Fruit fly (Drosophila melanogaster) whole organism, embryonic: Measurements from ENCODE around the gene shams.

ENCODE experiments used
- Asciz ChIP-seq: fragments of 200-800 bp; sonication (Bioruptor generic); optimal IDR thresholded peaks from 2 replicates; lab custom pipeline; 2017; ENCODE audit warnings: missing biosample characterization, mild to moderate bottlenecking, missing genetic modification characterization, missing genetic modification reagents
- Atf-2 ChIP-seq: fragments of 200-800 bp; sonication (Bioruptor generic); optimal IDR thresholded peaks from 2 replicates; lab custom pipeline; 2016; ENCODE audit warnings: missing biosample characterization, missing genetic modification characterization
- CG10147 ChIP-seq: fragments of 200-800 bp; sonication (Bioruptor generic); optimal IDR thresholded peaks from 2 replicates; lab custom pipeline; 2019; ENCODE audit warnings: missing biosample characterization, mild to moderate bottlenecking, missing genetic modification characterization, moderate library complexity
- CG12659 ChIP-seq: fragments of 200-800 bp; sonication (Bioruptor generic); optimal IDR thresholded peaks from 3 replicates; lab custom pipeline; 2017; ENCODE audit warnings: mild to moderate bottlenecking, missing biosample characterization, missing genetic modification reagents, missing genetic modification characterization
- CG12744 ChIP-seq: fragments of 200-800 bp; sonication (Bioruptor generic); optimal IDR thresholded peaks from 2 replicates; lab custom pipeline; 2016; ENCODE audit warnings: missing biosample characterization, missing genetic modification characterization
- CG13296 ChIP-seq: fragments of 200-800 bp; sonication (Bioruptor generic); optimal IDR thresholded peaks from 3 replicates; lab custom pipeline; 2018; ENCODE audit warnings: missing biosample characterization, mild to moderate bottlenecking, missing genetic modification characterization
- CG13894 ChIP-seq: fragments of 200-800 bp; sonication (Bioruptor generic); optimal IDR thresholded peaks from 3 replicates; lab custom pipeline; 2018; ENCODE audit warnings: missing biosample characterization, mild to moderate bottlenecking, missing genetic modification characterization, moderate library complexity
- CG15479 ChIP-seq: fragments of 200-800 bp; sonication (Bioruptor generic); optimal IDR thresholded peaks from 3 replicates; lab custom pipeline; 2019; ENCODE audit warnings: missing biosample characterization, mild to moderate bottlenecking, missing genetic modification characterization, moderate library complexity
- CG18262 ChIP-seq: fragments of 200-800 bp; optimal IDR thresholded peaks from 3 replicates; lab custom pipeline; 2019; ENCODE audit warnings: missing biosample characterization, mild to moderate bottlenecking, missing genetic modification characterization, moderate library complexity
- CG2116 ChIP-seq: fragments of 200-800 bp; sonication (Bioruptor generic); optimal IDR thresholded peaks from 3 replicates; lab custom pipeline; 2018; ENCODE audit warnings: missing biosample characterization, mild to moderate bottlenecking, missing genetic modification characterization
- CG6765 ChIP-seq: fragments of 200-800 bp; sonication (Bioruptor generic); optimal IDR thresholded peaks from 3 replicates; lab custom pipeline; 2017; ENCODE audit warnings: missing biosample characterization, mild to moderate bottlenecking, missing genetic modification characterization
- CG7271 ChIP-seq: fragments of 200-800 bp; sonication (Bioruptor generic); optimal IDR thresholded peaks from 2 replicates; lab custom pipeline; 2018; ENCODE audit warnings: missing biosample characterization, mild to moderate bottlenecking, missing genetic modification characterization, moderate library complexity
- CG8388 ChIP-seq: fragments of 200-800 bp; sonication (Bioruptor generic); optimal IDR thresholded peaks from 2 replicates; lab custom pipeline; 2019; ENCODE audit warnings: missing biosample characterization, mild to moderate bottlenecking, missing genetic modification characterization, moderate library complexity
- CG9817 ChIP-seq: fragments of 200-800 bp; sonication (Bioruptor generic); optimal IDR thresholded peaks from 2 replicates; lab custom pipeline; 2018; ENCODE audit warnings: missing biosample characterization, mild to moderate bottlenecking, missing genetic modification characterization, moderate library complexity
- CHES-1-like ChIP-seq: fragments of 200-800 bp; sonication (Bioruptor generic); optimal IDR thresholded peaks from 2 replicates; lab custom pipeline; 2016; ENCODE audit warnings: missing biosample characterization, missing genetic modification characterization
- Dfd ChIP-seq, 2 experiments: fragments of >200 bp; optimal IDR thresholded peaks; 2 replicates each; lab custom pipeline; 2017; ENCODE audit warnings: missing biosample characterization in 2 of 2, missing genetic modification characterization in 2 of 2
- Dip3 ChIP-seq: fragments of 200-800 bp; sonication (Bioruptor generic); optimal IDR thresholded peaks from 3 replicates; lab custom pipeline; 2016; ENCODE audit warnings: missing biosample characterization, missing genetic modification characterization
- Dp ChIP-seq: fragments of 200-800 bp; sonication (Bioruptor generic); optimal IDR thresholded peaks from 2 replicates; lab custom pipeline; 2018; ENCODE audit warnings: missing biosample characterization, mild to moderate bottlenecking, missing genetic modification characterization, moderate library complexity
- ERR ChIP-seq: fragments of 200-800 bp; sonication (Bioruptor generic); optimal IDR thresholded peaks from 2 replicates; lab custom pipeline; 2016; ENCODE audit warnings: missing biosample characterization, missing genetic modification characterization
- Fer2 ChIP-seq: fragments of 200-800 bp; sonication (Bioruptor generic); optimal IDR thresholded peaks from 2 replicates; lab custom pipeline; 2018; ENCODE audit warnings: missing biosample characterization, mild to moderate bottlenecking, missing genetic modification characterization, moderate library complexity
- HLH3B ChIP-seq: fragments of 200-800 bp; sonication (Bioruptor generic); IDR thresholded peaks from 2 replicates; pipeline ENCODE4 v1.3.6; 2022; ENCODE audit warnings: missing biosample characterization, missing genetic modification characterization
- HLHmδ ChIP-seq: fragments of 200-800 bp; sonication (Bioruptor generic); optimal IDR thresholded peaks from 2 replicates; lab custom pipeline; 2018; ENCODE audit warnings: missing biosample characterization, mild to moderate bottlenecking, missing genetic modification characterization, moderate library complexity
- HmgD ChIP-seq: fragments of 200-800 bp; sonication (Bioruptor generic); optimal IDR thresholded peaks from 3 replicates; lab custom pipeline; 2016; ENCODE audit warnings: missing biosample characterization, missing genetic modification characterization
- HmgZ ChIP-seq: fragments of 200-800 bp; sonication (Bioruptor generic); optimal IDR thresholded peaks from 2 replicates; lab custom pipeline; 2018; ENCODE audit warnings: missing biosample characterization, mild to moderate bottlenecking, missing genetic modification characterization
- Lim3 ChIP-seq: fragments of 200-800 bp; sonication (Bioruptor generic); IDR thresholded peaks from 2 replicates; pipeline ENCODE4 v1.3.6; 2022; ENCODE audit warnings: missing biosample characterization, missing genetic modification characterization
- NfI ChIP-seq: fragments of 200-800 bp; sonication (Bioruptor generic); optimal IDR thresholded peaks from 3 replicates; lab custom pipeline; 2018; ENCODE audit warnings: missing biosample characterization, mild to moderate bottlenecking, missing genetic modification characterization, moderate library complexity
- Ravus ChIP-seq: fragments of 200-800 bp; sonication (Bioruptor generic); IDR thresholded peaks from 2 replicates; pipeline ENCODE4 v1.3.6; 2022; ENCODE audit warnings: missing biosample characterization, missing genetic modification characterization
- Side ChIP-seq: fragments of 200-800 bp; sonication (Bioruptor generic); optimal IDR thresholded peaks from 2 replicates; lab custom pipeline; 2016; ENCODE audit warnings: missing biosample characterization, missing genetic modification characterization
- Sry-δ ChIP-seq: fragments of 200-800 bp; sonication (Bioruptor generic); optimal IDR thresholded peaks from 2 replicates; lab custom pipeline; 2016; ENCODE audit warnings: missing biosample characterization, missing genetic modification characterization
- abd-A ChIP-seq: fragments of 200-800 bp; sonication (Bioruptor generic); optimal IDR thresholded peaks from 3 replicates; lab custom pipeline; 2019; ENCODE audit warnings: missing biosample characterization, mild to moderate bottlenecking, missing genetic modification characterization, moderate library complexity
- cwo ChIP-seq: fragments of 200-800 bp; sonication (Bioruptor generic); optimal IDR thresholded peaks from 3 replicates; lab custom pipeline; 2017; ENCODE audit warnings: missing biosample characterization, missing genetic modification characterization, mild to moderate bottlenecking, moderate library complexity, missing genetic modification reagents
- eve ChIP-seq, 2 experiments: fragments of >200 bp; optimal IDR thresholded peaks; 2 replicates each; lab custom pipeline; 2017; ENCODE audit warnings: missing biosample characterization in 2 of 2, missing genetic modification characterization in 2 of 2
- fd96Cb ChIP-seq: fragments of 200-800 bp; sonication (Bioruptor generic); optimal IDR thresholded peaks from 2 replicates; lab custom pipeline; 2018; ENCODE audit warnings: missing biosample characterization, mild to moderate bottlenecking, missing genetic modification characterization, moderate library complexity
- gcm ChIP-seq: fragments of 200-800 bp; sonication (Bioruptor generic); optimal IDR thresholded peaks from 2 replicates; lab custom pipeline; 2019; ENCODE audit warnings: missing biosample characterization, mild to moderate bottlenecking, missing genetic modification characterization, moderate library complexity
- gcm2 ChIP-seq: fragments of 200-800 bp; sonication (Bioruptor generic); optimal IDR thresholded peaks from 2 replicates; lab custom pipeline; 2016; ENCODE audit warnings: missing biosample characterization, missing genetic modification characterization
- insv ChIP-seq, 2 experiments: fragments of 200-800 bp; sonication (Bioruptor generic); optimal IDR thresholded peaks; 3 replicates each; lab custom pipeline; 2016 to 2018; ENCODE audit warnings: missing biosample characterization in 2 of 2, missing genetic modification characterization in 2 of 2
- jumu ChIP-seq: fragments of 200-800 bp; sonication (Bioruptor generic); optimal IDR thresholded peaks from 3 replicates; lab custom pipeline; 2016; ENCODE audit warnings: missing biosample characterization, missing genetic modification characterization
- nau ChIP-seq: fragments of 200-800 bp; sonication (Bioruptor generic); optimal IDR thresholded peaks from 3 replicates; lab custom pipeline; 2017; ENCODE audit warnings: missing biosample characterization, mild to moderate bottlenecking, missing genetic modification characterization, missing genetic modification reagents
- nom ChIP-seq: fragments of 200-800 bp; sonication (Bioruptor generic); optimal IDR thresholded peaks from 2 replicates; lab custom pipeline; 2017; ENCODE audit warnings: missing biosample characterization, missing genetic modification characterization, mild to moderate bottlenecking, moderate library complexity, missing genetic modification reagents
- odd ChIP-seq: fragments of 200-800 bp; sonication (Bioruptor generic); optimal IDR thresholded peaks from 2 replicates; lab custom pipeline; 2017; ENCODE audit warnings: missing biosample characterization, mild to moderate bottlenecking, missing genetic modification characterization
- otp ChIP-seq: fragments of 200-800 bp; sonication (Bioruptor generic); IDR thresholded peaks from 3 replicates; pipeline ENCODE4, ENCODE4 v1.3.6; 2022; ENCODE audit warnings: missing biosample characterization, missing genetic modification characterization
- p53 ChIP-seq: fragments of 200-800 bp; sonication (Bioruptor generic); optimal IDR thresholded peaks from 2 replicates; lab custom pipeline; 2016; ENCODE audit warnings: missing biosample characterization, missing genetic modification characterization
- psq ChIP-seq: fragments of 200-800 bp; sonication (Bioruptor generic); optimal IDR thresholded peaks from 2 replicates; lab custom pipeline; 2017; ENCODE audit warnings: missing biosample characterization, missing genetic modification characterization
- pum ChIP-seq: fragments of 200-800 bp; sonication (Bioruptor generic); optimal IDR thresholded peaks from 2 replicates; lab custom pipeline; 2016; ENCODE audit warnings: missing biosample characterization, missing genetic modification characterization
- pzg ChIP-seq: fragments of 200-800 bp; sonication (Bioruptor generic); optimal IDR thresholded peaks from 3 replicates; lab custom pipeline; 2018; ENCODE audit warnings: missing biosample characterization, mild to moderate bottlenecking, missing genetic modification characterization, moderate library complexity
- schlank ChIP-seq: fragments of 200-800 bp; sonication (Bioruptor generic); optimal IDR thresholded peaks from 2 replicates; lab custom pipeline; 2018; ENCODE audit warnings: missing biosample characterization, mild to moderate bottlenecking, missing genetic modification characterization
- tap ChIP-seq: fragments of 200-800 bp; optimal IDR thresholded peaks from 3 replicates; lab custom pipeline; 2019; ENCODE audit warnings: missing biosample characterization, mild to moderate bottlenecking, missing genetic modification characterization, moderate library complexity
- trem ChIP-seq: fragments of 200-800 bp; optimal IDR thresholded peaks from 3 replicates; lab custom pipeline; 2019; ENCODE audit warnings: missing biosample characterization, mild to moderate bottlenecking, missing genetic modification characterization, moderate library complexity
- z ChIP-seq: fragments of 200-800 bp; sonication (Bioruptor generic); IDR thresholded peaks from 3 replicates; pipeline ENCODE4 v1.3.6; 2022; ENCODE audit warnings: missing biosample characterization, missing genetic modification characterization

Gene shams

DNA sequence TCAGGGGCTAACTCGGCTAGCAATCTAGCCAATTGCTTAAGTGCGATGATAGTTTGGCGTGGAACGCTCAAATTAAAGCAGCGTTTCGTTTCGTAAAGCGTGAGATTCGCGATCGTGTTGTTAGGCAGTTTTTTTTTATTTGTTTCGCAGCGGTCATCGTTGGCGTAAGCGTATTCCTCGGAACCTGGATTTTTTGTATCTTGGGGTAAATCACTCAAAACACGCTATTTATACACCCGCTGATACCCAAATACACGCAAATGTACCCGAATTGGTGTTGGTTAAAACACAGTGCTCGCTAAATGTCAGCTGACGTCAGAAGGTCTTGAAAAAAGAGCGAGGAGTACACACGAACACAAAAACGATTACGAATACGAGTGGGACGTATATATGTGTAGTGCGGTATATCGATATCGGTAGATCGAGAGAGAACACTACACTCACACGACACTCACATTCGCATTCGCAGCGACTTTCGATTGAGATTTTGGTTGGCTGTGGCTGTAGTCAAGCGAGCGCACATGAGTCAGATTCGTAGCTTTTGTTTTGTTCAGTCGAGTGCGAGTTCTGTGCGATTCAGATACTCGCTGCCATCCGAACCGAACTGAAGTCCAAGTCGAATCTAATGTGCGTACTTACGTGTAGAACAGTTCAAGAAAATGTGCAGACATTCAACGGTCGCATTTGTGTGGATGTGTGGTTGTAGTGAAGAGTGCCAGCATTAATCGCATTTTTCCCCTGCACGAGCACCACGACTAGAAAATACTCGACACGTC is 24.5 kb downstream of the shams start (continued):
- TF ChIP-seq schlank (tag; lab: Kevin White, UChicago) (peak; percentile 3), CG8388 (GFP tag; lab: Kevin White, UChicago) (peak; percentile 100), Atf-2 (no peak), HLH3B (no peak), Lim3 (no peak), pum (GFP tag; lab: Kevin White, UChicago) (no peak), insv (GFP tag; optimal IDR thresholded peaks at IDR 0.05; lab: Kevin White, UChicago) (peak in 1 of 2 experiments; percentile 5), CG7271 (peak; percentile 55), abd-A (tag; lab: Kevin White, UChicago) (peak; percentile 80), CG10147 (GFP tag; lab: Kevin White, UChicago) (peak; percentile 8), CHES-1-like (peak; percentile 10), trem (peak; percentile 48), CG13894 (tag; lab: Kevin White, UChicago) (peak; percentile 89), Side (no peak), gcm (peak; percentile 42), Dip3 (GFP tag; lab: Kevin White, UChicago) (peak; percentile 5), CG12744 (GFP tag; lab: Kevin White, UChicago) (no peak), HmgD (GFP tag; lab: Kevin White, UChicago) (peak; percentile 10), odd (peak; percentile 48), tap (peak; percentile 28), cwo (GFP tag; lab: Kevin White, UChicago) (peak; percentile 49), CG15479 (GFP tag; lab: Kevin White, UChicago) (peak; percentile 65), CG9817 (tag; lab: Kevin White, UChicago) (no peak), pzg (GFP tag; lab: Kevin White, UChicago) (peak; percentile 32), Asciz (GFP tag; lab: Kevin White, UChicago) (peak; percentile 17), CG13296 (peak; percentile 49), jumu (GFP tag; lab: Kevin White, UChicago) (peak; percentile 17), Ravus (GFP tag; lab: Robert Waterston, UW) (no peak), nom (peak; percentile 83), eve (GFP tag; optimal IDR thresholded peaks at IDR 0.05; lab: Kevin White, UChicago) (peak in 1 of 2 experiments; percentile 28), Sry-δ (GFP tag; lab: Kevin White, UChicago) (peak; percentile 46), CG12659 (GFP tag; lab: Kevin White, UChicago) (peak; percentile 34), HLHmδ (peak; percentile 73), z (GFP tag; lab: Robert Waterston, UW) (no peak), p53 (GFP tag; lab: Kevin White, UChicago) (peak; percentile 42), fd96Cb (tag; lab: Kevin White, UChicago) (no peak), Dp (GFP tag; lab: Kevin White, UChicago) (peak; percentile 31), ERR (GFP tag; lab: Kevin White, UChicago) (no peak), psq (GFP tag; lab: Kevin White, UChicago) (peak; percentile 31), Dfd (GFP tag; optimal IDR thresholded peaks at IDR 0.05; lab: Kevin White, UChicago) (no peak), Fer2 (tag; lab: Kevin White, UChicago) (peak; percentile 14), nau (GFP tag; lab: Kevin White, UChicago) (peak; percentile 5), NfI (GFP tag; lab: Kevin White, UChicago) (peak; percentile 7), gcm2 (peak; percentile 27), HmgZ (tag; lab: Kevin White, UChicago) (peak; percentile 75), CG6765 (GFP tag; lab: Kevin White, UChicago) (peak; percentile 54), otp (GFP tag; lab: Robert Waterston, UW) (no peak), CG18262 (tag; lab: Kevin White, UChicago) (peak; percentile 18), CG2116 (GFP tag; lab: Kevin White, UChicago) (peak; percentile 63)
